Worm (Caenorhabditis elegans) whole organism, late embryonic: ENCODE measurements around the gene syx-4.

Source experiments
- dve-1 ChIP-seq: sonication (generic microtip); optimal IDR thresholded peaks from 2 replicates; lab custom pipeline; 2017; ENCODE audit warnings: antibody characterized with exemption, mild to moderate bottlenecking, missing genetic modification characterization, missing compliant biosample characterization
- hlh-8 ChIP-seq: sonication (generic microtip); optimal IDR thresholded peaks from 2 replicates; lab custom pipeline; 2016; ENCODE audit warnings: missing genotype, missing genetic modification characterization, missing compliant biosample characterization

ce11 chrIV:8463716-8464115 is 6.6 kb downstream of the syx-4 start, which contains the start of gene str-176:
- TF ChIP-seq dve-1 (tag; lab: Kevin White, UChicago) (no peak), hlh-8 (no peak)
